Worm (Caenorhabditis elegans) whole organism, mixed stage, embryonic: Measurements from ENCODE around the gene msp-63.

Experiments used
- M03D4.4 ChIP-seq: sonication (generic microtip); optimal IDR thresholded peaks from 2 replicates; lab custom pipeline; 2017; ENCODE audit warnings: mild to moderate bottlenecking, missing genetic modification characterization, missing compliant biosample characterization
- bed-3 ChIP-seq: fragments of 200-800 bp; sonication (Bioruptor generic); optimal IDR thresholded peaks from 3 replicates; lab custom pipeline; 2018; ENCODE audit warnings: mild to moderate bottlenecking, missing genetic modification characterization, moderate library complexity, missing compliant biosample characterization
- blmp-1 ChIP-seq: fragments of 150-350 bp; optimal IDR thresholded peaks from 2 replicates; lab custom pipeline; 2014; ENCODE audit warnings: missing biosample characterization, missing genetic modification characterization
- ceh-43 ChIP-seq: fragments of 200-800 bp; sonication (Bioruptor generic); optimal IDR thresholded peaks from 2 replicates; lab custom pipeline; 2018; ENCODE audit warnings: mild to moderate bottlenecking, missing genetic modification characterization, moderate library complexity, missing compliant biosample characterization
- ces-1 ChIP-seq: fragments of 150-350 bp; optimal IDR thresholded peaks from 2 replicates; lab custom pipeline; 2014; ENCODE audit warnings: missing biosample characterization, missing genetic modification reagents, missing genetic modification characterization
- cnd-1 ChIP-seq: fragments of 200-800 bp; sonication (Bioruptor generic); optimal IDR thresholded peaks from 2 replicates; lab custom pipeline; 2018; ENCODE audit warnings: mild to moderate bottlenecking, missing genetic modification characterization, missing compliant biosample characterization
- lin-13 ChIP-seq: fragments of 150-350 bp; optimal IDR thresholded peaks from 2 replicates; lab custom pipeline; 2014; ENCODE audit warnings: missing biosample characterization, missing genetic modification characterization
- lin-32 ChIP-seq: fragments of 200-800 bp; sonication (Bioruptor generic); optimal IDR thresholded peaks from 2 replicates; lab custom pipeline; 2018; ENCODE audit warnings: mild to moderate bottlenecking, missing genetic modification characterization, missing compliant biosample characterization
- lsy-2 ChIP-seq: fragments of 150-350 bp; optimal IDR thresholded peaks from 2 replicates; lab custom pipeline; 2014; ENCODE audit warnings: missing biosample characterization, missing genetic modification characterization
- nhr-12 ChIP-seq: fragments of 150-350 bp; optimal IDR thresholded peaks from 2 replicates; lab custom pipeline; 2014; ENCODE audit warnings: missing biosample characterization, missing genetic modification characterization
- nhr-237 ChIP-seq: fragments of 150-350 bp; optimal IDR thresholded peaks from 2 replicates; lab custom pipeline; 2014; ENCODE audit warnings: missing biosample characterization, missing genetic modification characterization
- nhr-28 ChIP-seq: fragments of 150-350 bp; optimal IDR thresholded peaks from 2 replicates; lab custom pipeline; 2014; ENCODE audit warnings: missing biosample characterization, missing genetic modification characterization
- nhr-76 ChIP-seq: sonication (generic microtip); optimal IDR thresholded peaks from 2 replicates; lab custom pipeline; 2017; ENCODE audit warnings: missing biosample characterization, missing genetic modification characterization
- pha-4 ChIP-seq: fragments of 150-350 bp; optimal IDR thresholded peaks from 2 replicates; lab custom pipeline; 2018; ENCODE audit warnings: missing biosample characterization, missing genetic modification reagents, missing genetic modification characterization
- snpc-4 ChIP-seq: fragments of 150-350 bp; optimal IDR thresholded peaks from 2 replicates; lab custom pipeline; 2014; ENCODE audit warnings: missing biosample characterization, missing genetic modification characterization
- unc-62 ChIP-seq: fragments of 150-350 bp; optimal IDR thresholded peaks from 2 replicates; lab custom pipeline; 2014; ENCODE audit warnings: missing biosample characterization, missing genetic modification reagents, missing genetic modification characterization
- ztf-11 ChIP-seq: fragments of 150-350 bp; optimal IDR thresholded peaks from 2 replicates; lab custom pipeline; 2014; ENCODE audit warnings: missing biosample characterization, missing genetic modification characterization

The msp-63 gene

ce11 chrII:5747312-5747711, 49.9 kb downstream of the msp-63 start:
- TF ChIP-seq blmp-1 (tag; lab: Kevin White, UChicago): no peak
- TF ChIP-seq nhr-12 (tag; lab: Kevin White, UChicago): no peak
- no peak for TF ChIP-seq snpc-4 (tag; lab: Kevin White, UChicago)
- TF ChIP-seq ces-1 (GFP tag; lab: Kevin White, UChicago): no peak
- TF ChIP-seq lin-32: no peak
- TF ChIP-seq lsy-2 (tag; lab: Kevin White, UChicago): no peak
- TF ChIP-seq M03D4.4 (tag; lab: Kevin White, UChicago): no peak
- TF ChIP-seq pha-4 (tag; lab: Kevin White, UChicago): no peak
- no peak for TF ChIP-seq nhr-237 (tag; lab: Kevin White, UChicago)
- TF ChIP-seq unc-62 (GFP tag; lab: Kevin White, UChicago): no peak
- no peak for TF ChIP-seq bed-3
- no peak for TF ChIP-seq nhr-76
- TF ChIP-seq lin-13 (tag; lab: Kevin White, UChicago): no peak
- TF ChIP-seq ztf-11: no peak
- TF ChIP-seq nhr-28: no peak
- TF ChIP-seq ceh-43 (GFP tag; lab: Kevin White, UChicago): no peak
- TF ChIP-seq cnd-1 (tag; lab: Kevin White, UChicago): no peak
